Fruit fly (Drosophila melanogaster) S2 (cell line): ENCODE measurements around the gene CG42781.

ENCODE experiments used
- CG8478 ChIP-seq: fragments of >200 bp; optimal IDR thresholded peaks from 2 replicates; lab custom pipeline; 2018
- CTCF ChIP-seq, 2 experiments: fragments of >200 bp; optimal IDR thresholded peaks; 2 replicates each; lab custom pipeline; 2018

The CG42781 gene

dm6 chrX:7382890-7383289, at the start of gene CG42781:
TSS of gene CG42781 (minus strand) at chrX:7382990.
- TF ChIP-seq CG8478 (lab: Kevin White, UChicago), result no peak
- no peak for TF ChIP-seq CTCF (optimal IDR thresholded peaks at IDR 0.05; lab: Kevin White, UChicago)

- TF ChIP-seq CTCF (optimal IDR thresholded peaks at IDR 0.05; lab: Kevin White, UChicago) (no peak), CG8478 (lab: Kevin White, UChicago) (no peak)
Measured at dm6 chrX:7432393-7432792, 49.6 kb upstream of the CG42781 start.

- no peak for TF ChIP-seq CG8478 (lab: Kevin White, UChicago)
- TF ChIP-seq CTCF (optimal IDR thresholded peaks at IDR 0.05; lab: Kevin White, UChicago), result no peak
Measured at dm6 chrX:7425643-7426042, 42.9 kb upstream of the CG42781 start, which contains the start of gene CG32726. TSS of gene CG32726 (minus strand) at chrX:7425743.

dm6 chrX:7424742-7425141, 42.0 kb upstream of the CG42781 start, which contains the start of gene CG15036:
TSS of gene CG15036 (minus strand) at chrX:7424842.
- TF ChIP-seq CTCF (optimal IDR thresholded peaks at IDR 0.05; lab: Kevin White, UChicago) (no peak), CG8478 (lab: Kevin White, UChicago) (no peak)

DNA sequence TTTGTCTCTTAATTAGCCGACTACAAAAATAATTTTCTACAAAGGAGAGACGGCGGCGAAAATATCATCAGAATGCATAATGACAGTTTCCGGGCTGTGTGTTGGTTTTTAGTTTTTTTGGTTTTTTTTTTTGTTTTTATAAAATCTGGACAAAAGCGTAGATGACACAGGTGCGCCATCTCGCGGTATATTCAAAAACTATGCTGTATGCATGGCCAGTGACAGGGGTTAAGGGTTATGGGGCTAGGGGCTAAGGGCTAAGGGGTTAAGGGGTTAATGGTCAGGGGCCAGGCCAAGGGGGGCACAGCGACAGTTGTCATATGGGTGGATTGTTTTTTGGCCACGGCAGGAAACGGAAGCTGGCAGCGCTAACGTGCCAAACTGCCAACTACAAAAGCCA, 39.8 kb upstream of the CG42781 start:
- peak; percentile 55 to 58 for TF ChIP-seq CTCF (optimal IDR thresholded peaks at IDR 0.05; lab: Kevin White, UChicago)
- TF ChIP-seq CG8478 (lab: Kevin White, UChicago), result no peak

DNA sequence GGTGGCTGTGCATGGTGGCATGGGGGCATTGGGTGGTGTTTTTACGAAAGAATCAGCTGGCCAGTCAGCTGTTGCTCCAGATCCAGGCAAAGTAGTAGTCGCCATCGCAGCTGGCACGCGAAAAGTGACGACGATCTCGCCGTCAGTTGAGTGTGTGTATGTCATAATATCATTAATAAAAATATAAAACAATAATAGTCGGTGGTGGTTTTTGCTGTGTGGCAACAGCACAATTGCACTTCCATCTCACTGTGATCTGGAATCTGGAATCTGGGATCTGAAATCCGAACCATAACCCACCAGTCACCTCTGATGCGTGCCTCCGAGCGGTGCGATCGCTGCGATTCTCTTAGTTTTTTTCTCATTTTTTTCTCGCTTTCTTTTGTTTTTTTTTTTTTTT, 35.5 kb upstream of the CG42781 start, which contains the start of gene rumpel:
TSS of gene rumpel (plus strand) at position 301 of the 400 bp plus-strand sequence.
- TF ChIP-seq CTCF (optimal IDR thresholded peaks at IDR 0.05; lab: Kevin White, UChicago) (no peak), CG8478 (lab: Kevin White, UChicago) (no peak)

DNA sequence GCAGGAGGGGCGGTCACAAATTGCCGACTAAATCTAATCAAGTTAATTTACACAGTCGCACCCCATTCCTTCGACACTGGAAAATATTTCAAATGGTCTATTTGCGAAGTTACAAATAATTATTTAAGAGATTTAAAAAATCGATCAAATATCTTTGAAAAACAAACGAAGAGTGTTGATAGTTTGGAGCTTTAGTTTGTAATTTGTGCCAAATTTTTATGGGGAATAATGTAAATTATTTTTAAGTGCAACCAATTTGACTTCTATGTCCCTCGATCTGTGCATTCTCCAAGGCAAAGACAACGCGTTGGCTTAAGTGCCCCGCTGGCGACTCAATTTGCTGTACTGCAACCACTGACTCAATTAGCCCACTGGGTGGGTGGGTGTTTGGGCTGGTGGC, 35.1 kb upstream of the CG42781 start:
- TF ChIP-seq CTCF (optimal IDR thresholded peaks at IDR 0.05; lab: Kevin White, UChicago), result no peak
- TF ChIP-seq CG8478 (lab: Kevin White, UChicago), result no peak

- TF ChIP-seq CG8478 (lab: Kevin White, UChicago) (no peak), CTCF (optimal IDR thresholded peaks at IDR 0.05; lab: Kevin White, UChicago) (no peak)
Measured at dm6 chrX:7416953-7417352, 34.2 kb upstream of the CG42781 start, which contains the start of gene CG34337. TSS of gene CG34337 (plus strand) at chrX:7417253.

DNA sequence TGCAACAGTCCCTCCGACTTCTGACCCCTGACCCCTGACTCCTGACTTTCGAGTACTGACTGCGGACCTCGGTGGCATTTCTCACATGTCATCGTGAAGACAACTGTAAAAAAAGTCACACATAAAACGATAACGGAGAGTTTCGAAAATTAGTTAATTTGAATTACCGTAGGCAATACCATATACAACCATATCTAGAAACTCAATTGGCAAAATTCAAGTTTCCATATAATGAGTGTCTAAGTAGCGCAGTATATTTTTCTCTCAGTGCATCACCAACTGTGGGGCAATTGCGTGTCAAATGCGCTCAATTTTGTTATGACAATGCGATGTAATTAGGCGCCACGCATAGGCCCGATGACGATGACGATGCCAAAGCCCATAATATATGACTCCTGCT, 32.2 kb upstream of the CG42781 start:
- TF ChIP-seq CG8478 (lab: Kevin White, UChicago) (no peak), CTCF (optimal IDR thresholded peaks at IDR 0.05; lab: Kevin White, UChicago) (no peak)

DNA sequence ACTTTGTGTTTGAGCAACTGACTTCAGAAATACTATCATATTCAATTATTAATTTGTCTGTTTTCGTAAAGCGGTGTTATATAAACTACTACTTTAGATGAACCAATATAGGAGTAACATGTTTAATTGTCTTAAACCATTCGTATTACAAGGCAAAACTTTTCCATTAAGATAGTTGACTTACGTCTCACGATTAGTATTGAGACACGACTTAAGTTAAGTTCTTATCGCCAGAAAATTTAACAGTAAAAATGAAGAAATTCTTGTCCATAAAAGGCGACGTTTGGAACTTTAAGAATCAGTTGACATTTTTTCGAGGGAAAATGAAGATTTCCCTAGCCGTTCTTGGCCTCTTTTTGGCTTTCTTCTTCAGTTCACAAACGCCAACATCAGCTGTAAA, 30.8 kb upstream of the CG42781 start, which contains the start of gene CG42705:
TSS of gene CG42705 (plus strand) at position 301 of the 400 bp plus-strand sequence.
- TF ChIP-seq CG8478 (lab: Kevin White, UChicago), result no peak
- TF ChIP-seq CTCF (optimal IDR thresholded peaks at IDR 0.05; lab: Kevin White, UChicago), result no peak

DNA sequence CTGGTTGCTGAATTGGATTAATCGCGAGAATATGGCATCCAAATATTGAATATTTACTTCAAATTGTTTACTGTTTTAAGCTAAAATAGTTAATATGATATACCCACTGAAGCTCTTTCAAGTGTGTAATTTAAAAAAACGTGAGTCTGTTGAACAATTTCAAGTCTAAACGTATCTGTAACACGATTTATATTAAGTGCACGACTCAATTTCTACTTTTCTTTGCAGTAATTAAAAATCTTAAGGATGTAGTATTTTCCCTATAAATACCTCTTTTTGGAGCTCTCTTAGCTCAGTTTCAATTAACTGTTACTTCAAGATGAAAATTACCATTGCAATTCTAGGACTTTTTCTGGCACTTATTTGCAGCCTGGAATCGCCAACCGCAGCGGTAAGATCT, 29.6 kb upstream of the CG42781 start, which contains the start of gene CG42704:
TSS of gene CG42704 (plus strand) at position 301 of the 400 bp plus-strand sequence.
- TF ChIP-seq CG8478 (lab: Kevin White, UChicago), result no peak
- no peak for TF ChIP-seq CTCF (optimal IDR thresholded peaks at IDR 0.05; lab: Kevin White, UChicago)

- TF ChIP-seq CG8478 (lab: Kevin White, UChicago), result no peak
- no peak for TF ChIP-seq CTCF (optimal IDR thresholded peaks at IDR 0.05; lab: Kevin White, UChicago)
Measured at dm6 chrX:7411806-7412205, 29.0 kb upstream of the CG42781 start, which contains the start of gene CG42246. TSS of gene CG42246 (minus strand) at chrX:7411906.

DNA sequence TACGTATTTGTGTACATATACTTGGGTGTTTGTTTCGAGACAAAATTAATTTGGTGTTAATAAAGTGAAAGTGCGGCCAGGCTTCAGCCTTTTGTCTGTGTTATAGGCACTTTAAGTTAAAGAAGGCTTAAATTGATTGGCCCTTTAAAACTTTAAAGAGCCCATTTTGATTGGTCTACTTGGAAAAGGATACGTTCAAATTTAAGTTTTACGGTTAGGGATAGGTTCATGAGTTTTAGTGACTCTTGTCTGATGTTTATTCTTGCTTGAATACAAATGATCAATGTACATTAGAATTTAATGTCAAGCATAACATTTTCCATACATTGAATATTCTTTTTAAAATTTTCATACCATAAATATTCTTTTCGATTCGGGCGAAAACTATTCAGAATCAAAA, 24.1 kb upstream of the CG42781 start, which contains the start of gene CG32727:
TSS of gene CG32727 (plus strand) at position 301 of the 400 bp plus-strand sequence.
- TF ChIP-seq CG8478 (lab: Kevin White, UChicago) (no peak), CTCF (optimal IDR thresholded peaks at IDR 0.05; lab: Kevin White, UChicago) (no peak)

DNA sequence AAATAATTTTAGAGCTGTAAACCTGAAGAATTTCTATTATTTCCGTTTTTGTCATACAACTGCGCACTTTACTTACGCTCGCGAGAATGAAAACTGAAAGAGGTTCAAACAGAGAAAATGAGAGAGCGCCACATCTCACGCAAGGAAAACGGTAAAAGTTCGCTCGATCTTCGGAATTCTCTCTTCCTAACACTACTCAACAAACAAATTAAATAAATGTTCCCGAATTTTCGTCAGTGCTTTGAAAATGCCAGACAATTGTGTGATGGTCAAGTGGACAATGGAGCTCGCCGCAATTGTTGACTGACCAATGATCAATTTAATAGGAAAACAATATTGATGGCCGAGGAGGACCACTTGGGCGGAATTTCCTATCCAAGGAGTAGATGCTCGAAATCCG, 22.9 kb upstream of the CG42781 start, which contains the start of gene CG1677:
TSS of gene CG1677 (minus strand) at position 101 of the 400 bp plus-strand sequence.
- TF ChIP-seq CTCF (optimal IDR thresholded peaks at IDR 0.05; lab: Kevin White, UChicago) (no peak), CG8478 (lab: Kevin White, UChicago) (no peak)

DNA sequence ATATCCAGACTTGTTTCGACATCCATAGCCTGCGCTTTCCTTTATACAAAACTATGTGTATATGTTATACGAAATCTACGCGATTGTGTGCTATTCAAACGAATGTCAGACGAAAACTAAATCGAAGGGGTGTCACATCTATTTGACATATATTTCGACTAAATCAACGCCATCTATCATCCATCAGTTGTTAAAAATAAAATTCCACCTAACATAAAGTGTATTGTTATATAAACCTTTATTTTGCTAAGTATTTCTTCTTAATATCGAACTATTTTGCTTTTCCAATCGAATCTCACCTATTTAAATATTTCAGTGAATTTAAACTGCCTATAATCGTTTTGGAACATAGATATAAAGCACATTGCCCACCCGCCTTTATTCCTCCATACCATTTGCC, 20.3 kb upstream of the CG42781 start, which contains the start of gene CG15035:
TSS of gene CG15035 (minus strand) at position 101 of the 400 bp plus-strand sequence.
- no peak for TF ChIP-seq CG8478 (lab: Kevin White, UChicago)
- no peak for TF ChIP-seq CTCF (optimal IDR thresholded peaks at IDR 0.05; lab: Kevin White, UChicago)

- TF ChIP-seq CG8478 (lab: Kevin White, UChicago) (no peak), CTCF (optimal IDR thresholded peaks at IDR 0.05; lab: Kevin White, UChicago) (no peak)
Measured at dm6 chrX:7379569-7379968, 3.2 kb downstream of the CG42781 start.
